Worm (Caenorhabditis elegans) whole organism, L3 larva: Measurements from ENCODE around the gene C29F5.8.

Experiments
- ceh-9 ChIP-seq: sonication (generic microtip); optimal IDR thresholded peaks from 2 replicates; lab custom pipeline; 2018; ENCODE audit warnings: missing biosample characterization, missing genetic modification characterization
- elt-2 ChIP-seq: sonication (generic microtip); optimal IDR thresholded peaks from 2 replicates; lab custom pipeline; 2016; ENCODE audit warnings: missing genetic modification reagents, mild to moderate bottlenecking, missing genetic modification characterization, missing compliant biosample characterization
- eor-1 ChIP-seq, 2 experiments: fragments of 150-350 bp; optimal IDR thresholded peaks; 2 replicates each; lab custom pipeline; 2014 to 2018; ENCODE audit warnings: missing biosample characterization in 2 of 2, missing genetic modification characterization in 2 of 2
- fkh-10 ChIP-seq: sonication (generic microtip); optimal IDR thresholded peaks from 2 replicates; lab custom pipeline; 2017; ENCODE audit warnings: missing biosample characterization, missing genetic modification reagents, missing genetic modification characterization
- lin-15B ChIP-seq: fragments of 150-350 bp; optimal IDR thresholded peaks from 2 replicates; lab custom pipeline; 2014; ENCODE audit warnings: missing biosample characterization, missing genetic modification characterization
- mdl-1 ChIP-seq: fragments of 150-350 bp; optimal IDR thresholded peaks from 2 replicates; lab custom pipeline; 2014; ENCODE audit warnings: missing biosample characterization, missing genetic modification characterization
- nhr-12 ChIP-seq: fragments of 150-350 bp; optimal IDR thresholded peaks from 2 replicates; lab custom pipeline; 2014; ENCODE audit warnings: missing biosample characterization, missing genetic modification characterization
- nhr-237 ChIP-seq: fragments of 150-350 bp; optimal IDR thresholded peaks from 2 replicates; lab custom pipeline; 2014; ENCODE audit warnings: missing biosample characterization, missing genetic modification characterization
- nhr-43 ChIP-seq: sonication (generic microtip); optimal IDR thresholded peaks from 2 replicates; lab custom pipeline; 2016; ENCODE audit warnings: mild to moderate bottlenecking, missing genetic modification characterization, missing compliant biosample characterization; ENCODE audit not compliant: poor library complexity, severe bottlenecking

ce11 chrII:6347341-6348118 is 41.3 kb downstream of the C29F5.8 start, which contains the start of gene lgg-1:
- TF ChIP-seq elt-2 (no peak), nhr-12 (tag; lab: Kevin White, UChicago) (no peak), lin-15B (tag; lab: Kevin White, UChicago) (peak; percentile 30), fkh-10 (GFP tag; lab: Kevin White, UChicago) (no peak), eor-1 (tag; optimal IDR thresholded peaks at IDR 0.05; lab: Kevin White, UChicago) (no peak), mdl-1 (tag; lab: Kevin White, UChicago) (peak; percentile 10), nhr-237 (tag; lab: Kevin White, UChicago) (no peak), nhr-43 (tag; lab: Kevin White, UChicago) (peak; percentile 63), ceh-9 (tag; lab: Kevin White, UChicago) (no peak)
